Worm (Caenorhabditis elegans): Measurements from ENCODE around the gene tsp-18.

The tsp-18 gene

ce11 chrII:5866920-5867319 lies 37.4 kb upstream of the tsp-18 start:
- TF ChIP-seq nhr-21 (tag; optimal IDR thresholded peaks at IDR 0.05) (no peak), nhr-12 (tag; optimal IDR thresholded peaks at IDR 0.05) (no peak), mbf-1 (tag; optimal IDR thresholded peaks at IDR 0.05) (no peak), lsy-2 (tag; optimal IDR thresholded peaks at IDR 0.05) (no peak), crh-2 (tag; optimal IDR thresholded peaks at IDR 0.05) (no peak), ceh-16 (tag; optimal IDR thresholded peaks at IDR 0.05) (no peak), snpc-4 (tag; optimal IDR thresholded peaks at IDR 0.05) (no peak), nhr-237 (tag; optimal IDR thresholded peaks at IDR 0.05) (no peak), mab-5 (tag; optimal IDR thresholded peaks at IDR 0.05) (no peak), nhr-23 (tag; optimal IDR thresholded peaks at IDR 0.05) (no peak)

ce11 chrII:5871508-5871907 lies 32.8 kb upstream of the tsp-18 start:
- TF ChIP-seq unc-55 (GFP tag; optimal IDR thresholded peaks at IDR 0.05) (peak; percentile 45), sma-9 (GFP tag; optimal IDR thresholded peaks at IDR 0.05) (peak; percentile 16), sma-9 (tag; optimal IDR thresholded peaks at IDR 0.05) (no peak), R02D3.7 (tag; optimal IDR thresholded peaks at IDR 0.05) (no peak), nhr-129 (tag; optimal IDR thresholded peaks at IDR 0.05) (peak; percentile 23), mab-5 (tag; optimal IDR thresholded peaks at IDR 0.05) (peak; percentile 73)

ce11 chrII:5872414-5872813 lies 31.9 kb upstream of the tsp-18 start:
- TF ChIP-seq nhr-21 (tag; optimal IDR thresholded peaks at IDR 0.05) (no peak), elt-1 (tag; optimal IDR thresholded peaks at IDR 0.05) (no peak), fos-1 (tag; optimal IDR thresholded peaks at IDR 0.05) (peak; percentile 53)

ce11 chrII:5873564-5874070 lies 30.7 kb upstream of the tsp-18 start, which contains the start of gene tex-2:
Gene tex-2, minus strand, starts transcription at chrII:5873614.
- no peak for TF ChIP-seq gmeb-1 (tag; optimal IDR thresholded peaks at IDR 0.05)
- no peak for TF ChIP-seq ama-1 (optimal IDR thresholded peaks at IDR 0.05)
- peak; percentile 9 for TF ChIP-seq crh-2 (tag; optimal IDR thresholded peaks at IDR 0.05)
- TF ChIP-seq C34F6.9 (tag; optimal IDR thresholded peaks at IDR 0.05), result peak; percentile 34
- no peak for TF ChIP-seq ceh-16 (tag; optimal IDR thresholded peaks at IDR 0.05)
- TF ChIP-seq dmd-4 (tag; optimal IDR thresholded peaks at IDR 0.05), result no peak
- TF ChIP-seq alr-1 (tag; optimal IDR thresholded peaks at IDR 0.05), result no peak
- peak; percentile 55 for TF ChIP-seq unc-55 (GFP tag; optimal IDR thresholded peaks at IDR 0.05)
- no peak for TF ChIP-seq ztf-11 (tag; optimal IDR thresholded peaks at IDR 0.05)
- peak; percentile 32 for TF ChIP-seq F13H6.1 (tag; optimal IDR thresholded peaks at IDR 0.05)
- TF ChIP-seq R02D3.7 (tag; optimal IDR thresholded peaks at IDR 0.05), result no peak
- no peak for TF ChIP-seq sma-9 (GFP tag; optimal IDR thresholded peaks at IDR 0.05)
- TF ChIP-seq sma-9 (tag; optimal IDR thresholded peaks at IDR 0.05), result no peak
- no peak for TF ChIP-seq peb-1 (tag; optimal IDR thresholded peaks at IDR 0.05)
- peak; percentile 48 for TF ChIP-seq nhr-129 (tag; optimal IDR thresholded peaks at IDR 0.05)
- no peak for TF ChIP-seq elt-3 (tag; optimal IDR thresholded peaks at IDR 0.05)
- peak; percentile 77 for TF ChIP-seq fos-1 (tag; optimal IDR thresholded peaks at IDR 0.05)
- no peak for TF ChIP-seq nhr-10 (tag; optimal IDR thresholded peaks at IDR 0.05)
- no peak for TF ChIP-seq aly-2 (tag; optimal IDR thresholded peaks at IDR 0.05)
- TF ChIP-seq lin-13 (GFP tag; optimal IDR thresholded peaks at IDR 0.05), result peak; percentile 13
- peak; percentile 24 for TF ChIP-seq zag-1 (tag; optimal IDR thresholded peaks at IDR 0.05)
- TF ChIP-seq sma-3 (GFP tag; optimal IDR thresholded peaks at IDR 0.05), result no peak
- no peak for TF ChIP-seq nhr-23 (tag; optimal IDR thresholded peaks at IDR 0.05)
- peak in 1 of 2 experiments; percentile 33 for TF ChIP-seq lsy-2 (tag; optimal IDR thresholded peaks at IDR 0.05)

ce11 chrII:5874130-5874529 lies 30.2 kb upstream of the tsp-18 start:
- TF ChIP-seq R02D3.7 (tag; optimal IDR thresholded peaks at IDR 0.05) (no peak), ceh-82 (tag; optimal IDR thresholded peaks at IDR 0.05) (no peak), gmeb-1 (tag; optimal IDR thresholded peaks at IDR 0.05) (no peak), C34F6.9 (tag; optimal IDR thresholded peaks at IDR 0.05) (peak; percentile 46), lin-39 (tag; optimal IDR thresholded peaks at IDR 0.05) (no peak), sem-4 (tag; optimal IDR thresholded peaks at IDR 0.05) (no peak), skn-1 (tag; optimal IDR thresholded peaks at IDR 0.05) (no peak), unc-55 (GFP tag; optimal IDR thresholded peaks at IDR 0.05) (no peak), nhr-237 (tag; optimal IDR thresholded peaks at IDR 0.05) (no peak), mbf-1 (tag; optimal IDR thresholded peaks at IDR 0.05) (no peak), unc-39 (tag; optimal IDR thresholded peaks at IDR 0.05) (no peak), sma-9 (GFP tag; optimal IDR thresholded peaks at IDR 0.05) (peak; percentile 64), sma-9 (tag; optimal IDR thresholded peaks at IDR 0.05) (no peak), nhr-23 (tag; optimal IDR thresholded peaks at IDR 0.05) (no peak), ceh-16 (tag; optimal IDR thresholded peaks at IDR 0.05) (no peak), nhr-10 (tag; optimal IDR thresholded peaks at IDR 0.05) (no peak), alr-1 (tag; optimal IDR thresholded peaks at IDR 0.05) (no peak), nhr-77 (tag; optimal IDR thresholded peaks at IDR 0.05) (no peak), nhr-25 (tag; optimal IDR thresholded peaks at IDR 0.05) (peak; percentile 3), nhr-129 (tag; optimal IDR thresholded peaks at IDR 0.05) (peak; percentile 80), Y55F3AM.14 (GFP tag; optimal IDR thresholded peaks at IDR 0.05) (no peak), ztf-4 (tag; optimal IDR thresholded peaks at IDR 0.05) (no peak), dmd-4 (tag; optimal IDR thresholded peaks at IDR 0.05) (no peak), snpc-4 (tag; optimal IDR thresholded peaks at IDR 0.05) (no peak), nhr-21 (tag; optimal IDR thresholded peaks at IDR 0.05) (no peak), nhr-12 (tag; optimal IDR thresholded peaks at IDR 0.05) (no peak), nhr-11 (tag; optimal IDR thresholded peaks at IDR 0.05) (no peak), elt-1 (tag; optimal IDR thresholded peaks at IDR 0.05) (no peak), fos-1 (tag; optimal IDR thresholded peaks at IDR 0.05) (no peak), ZK546.5 (tag; optimal IDR thresholded peaks at IDR 0.05) (no peak), unc-62 (GFP tag; optimal IDR thresholded peaks at IDR 0.05) (no peak), sma-3 (GFP tag; optimal IDR thresholded peaks at IDR 0.05) (peak; percentile 36), F13H6.1 (tag; optimal IDR thresholded peaks at IDR 0.05) (no peak)

Data from whole organism, L2 larva.